Worm (Caenorhabditis elegans) whole organism, L4 larva: ENCODE measurements around the gene ZK177.2.

ENCODE experiments used
- F10B5.3 ChIP-seq: sonication (generic microtip); optimal IDR thresholded peaks from 2 replicates; lab custom pipeline; 2016; ENCODE audit warnings: mild to moderate bottlenecking, missing genetic modification characterization, missing compliant biosample characterization
- F44E2.7 ChIP-seq: fragments of 200-800 bp; sonication (Bioruptor generic); IDR thresholded peaks from 2 replicates; pipeline ENCODE4 v2.1.2; 2022; ENCODE audit warnings: missing genetic modification characterization, missing compliant biosample characterization
- Y75B8A.6 ChIP-seq: fragments of 200-800 bp; sonication (Bioruptor generic); IDR thresholded peaks from 2 replicates; pipeline ENCODE4 v1.3.6; 2022; ENCODE audit warnings: missing genetic modification reagents, missing genetic modification characterization, missing compliant biosample characterization
- ZK337.2 ChIP-seq: fragments of 200-800 bp; sonication (Bioruptor generic); IDR thresholded peaks from 2 replicates; pipeline ENCODE4 v1.3.6; 2022; ENCODE audit warnings: missing genetic modification reagents, missing genetic modification characterization, missing compliant biosample characterization
- ZK546.5 ChIP-seq, 2 experiments: sonication (generic microtip); optimal IDR thresholded peaks; 2 replicates each; lab custom pipeline; 2017; ENCODE audit warnings: missing biosample characterization in 2 of 2, missing genetic modification characterization in 2 of 2
- aha-1 ChIP-seq: fragments of 150-350 bp; peaks from one replicate; lab custom pipeline; 2014; ENCODE audit warnings: missing biosample characterization, missing genetic modification characterization
- arid-1 ChIP-seq: fragments of 200-800 bp; sonication (Bioruptor generic); conservative IDR thresholded peaks from 2 replicates; pipeline ENCODE4 v1.3.6; 2022; ENCODE audit warnings: missing genetic modification reagents, missing genetic modification characterization, missing compliant biosample characterization
- ceh-20 ChIP-seq: fragments of 200-800 bp; sonication (Bioruptor generic); IDR thresholded peaks from 2 replicates; pipeline ENCODE4 v1.3.6; 2022; ENCODE audit warnings: missing genetic modification reagents, missing genetic modification characterization, missing compliant biosample characterization
- cey-2 ChIP-seq: sonication (generic microtip); optimal IDR thresholded peaks from 3 replicates; lab custom pipeline; 2017; ENCODE audit warnings: missing genetic modification characterization, mild to moderate bottlenecking, missing compliant biosample characterization, antibody characterized with exemption, borderline replicate concordance; ENCODE audit not compliant: insufficient read depth
- ctbp-1 ChIP-seq: fragments of 200-800 bp; sonication (Bioruptor generic); IDR thresholded peaks from 2 replicates; pipeline ENCODE4 v1.3.6; 2022; ENCODE audit warnings: missing genetic modification reagents, missing genetic modification characterization, missing compliant biosample characterization
- daf-16 ChIP-seq, 3 experiments: sonication (generic microtip); optimal IDR thresholded peaks; 2 replicates each; lab custom pipeline; 2016 to 2017; ENCODE audit warnings: missing genetic modification characterization in 3 of 3, missing genetic modification reagents in 3 of 3, mild to moderate bottlenecking in 2 of 3, missing compliant biosample characterization in 2 of 3, missing biosample characterization in 1 of 3, moderate library complexity in 1 of 3
- dmd-6 ChIP-seq: fragments of 200-800 bp; sonication (Bioruptor generic); IDR thresholded peaks from 2 replicates; pipeline ENCODE4 v1.3.6; 2022; ENCODE audit warnings: missing genetic modification reagents, missing genetic modification characterization, missing compliant biosample characterization
- dpl-1 ChIP-seq: fragments of 150-350 bp; optimal IDR thresholded peaks from 2 replicates; lab custom pipeline; 2014; ENCODE audit warnings: missing biosample characterization, missing genetic modification reagents, missing genetic modification characterization
- duxl-1 ChIP-seq: sonication (generic microtip); optimal IDR thresholded peaks from 2 replicates; lab custom pipeline; 2016; ENCODE audit warnings: mild to moderate bottlenecking, missing genetic modification characterization, moderate library complexity, missing compliant biosample characterization; ENCODE audit not compliant: poor library complexity
- dve-1 ChIP-seq: sonication (generic microtip); optimal IDR thresholded peaks from 2 replicates; lab custom pipeline; 2017; ENCODE audit warnings: antibody characterized with exemption, mild to moderate bottlenecking, missing genetic modification characterization, missing compliant biosample characterization; ENCODE audit not compliant: insufficient read depth
- fkh-10 ChIP-seq: fragments of 150-350 bp; optimal IDR thresholded peaks from 2 replicates; lab custom pipeline; 2014; ENCODE audit warnings: missing biosample characterization, missing genetic modification reagents, missing genetic modification characterization
- hlh-11 ChIP-seq: fragments of 200-800 bp; sonication (Bioruptor generic); optimal IDR thresholded peaks from 2 replicates; lab custom pipeline; 2018; ENCODE audit warnings: mild to moderate bottlenecking, missing genetic modification characterization, missing compliant biosample characterization
- hlh-30 ChIP-seq: sonication (generic microtip); optimal IDR thresholded peaks from 2 replicates; lab custom pipeline; 2017; ENCODE audit warnings: antibody characterized with exemption, mild to moderate bottlenecking, missing genetic modification characterization, missing compliant biosample characterization; ENCODE audit not compliant: insufficient read depth
- jun-1 ChIP-seq: fragments of 150-350 bp; optimal IDR thresholded peaks from 2 replicates; lab custom pipeline; 2014; ENCODE audit warnings: missing biosample characterization, missing genetic modification reagents, missing genetic modification characterization
- lin-15B ChIP-seq: fragments of 150-350 bp; sonication (generic microtip); optimal IDR thresholded peaks from 3 replicates; lab custom pipeline; 2014; ENCODE audit warnings: missing biosample characterization, missing genetic modification characterization
- lin-29 ChIP-seq: fragments of 200-800 bp; sonication (Bioruptor generic); IDR thresholded peaks from 2 replicates; pipeline ENCODE4 v1.3.6; 2022; ENCODE audit warnings: missing genetic modification reagents, missing genetic modification characterization, missing compliant biosample characterization
- madf-9 ChIP-seq: fragments of 200-800 bp; sonication (Bioruptor generic); conservative IDR thresholded peaks from 2 replicates; pipeline ENCODE4 v1.3.6; 2022; ENCODE audit warnings: missing genetic modification reagents, missing genetic modification characterization, missing compliant biosample characterization
- mxl-3 ChIP-seq: fragments of 200-800 bp; sonication (Bioruptor generic); optimal IDR thresholded peaks from 2 replicates; lab custom pipeline; 2018; ENCODE audit warnings: mild to moderate bottlenecking, missing genetic modification characterization, missing compliant biosample characterization
- nhr-28 ChIP-seq: fragments of 150-350 bp; optimal IDR thresholded peaks from 2 replicates; lab custom pipeline; 2014; ENCODE audit warnings: missing biosample characterization, missing genetic modification characterization
- nhr-42 ChIP-seq: fragments of 200-800 bp; sonication (Bioruptor generic); IDR thresholded peaks from 2 replicates; pipeline ENCODE4 v1.3.6; 2022; ENCODE audit warnings: missing genetic modification characterization, missing compliant biosample characterization
- nhr-76 ChIP-seq: fragments of 150-350 bp; optimal IDR thresholded peaks from 2 replicates; lab custom pipeline; 2014; ENCODE audit warnings: missing biosample characterization, missing genetic modification characterization
- nhr-77 ChIP-seq: fragments of 150-350 bp; optimal IDR thresholded peaks from 2 replicates; lab custom pipeline; 2014; ENCODE audit warnings: missing biosample characterization, missing genetic modification characterization
- pha-4 ChIP-seq, 2 experiments: fragments of 150-350 bp in 1 of 2; fragments of 200-800 bp in 1 of 2; sonication (Bioruptor generic) in 1 of 2; IDR thresholded peaks in 1 of 2; optimal IDR thresholded peaks in 1 of 2; 2 replicates each; pipeline versions ENCODE4 v1.3.6 to Lab custom; 2014 to 2022; ENCODE audit warnings: missing genetic modification characterization in 2 of 2, missing genetic modification reagents in 2 of 2, missing biosample characterization in 1 of 2, missing compliant biosample characterization in 1 of 2
- pqm-1 ChIP-seq: sonication (generic microtip); optimal IDR thresholded peaks from 2 replicates; lab custom pipeline; 2017; ENCODE audit warnings: missing biosample characterization, missing genetic modification characterization
- spr-3 ChIP-seq: fragments of 200-800 bp; sonication (Bioruptor generic); optimal IDR thresholded peaks from 2 replicates; lab custom pipeline; 2018; ENCODE audit warnings: mild to moderate bottlenecking, missing genetic modification characterization, missing compliant biosample characterization
- tra-1 ChIP-seq: fragments of 200-800 bp; sonication (Bioruptor generic); IDR thresholded peaks from 2 replicates; pipeline ENCODE4 v1.3.6; 2022; ENCODE audit warnings: missing genetic modification reagents, missing genetic modification characterization, missing compliant biosample characterization
- ztf-11 ChIP-seq: fragments of 150-350 bp; optimal IDR thresholded peaks from 2 replicates; lab custom pipeline; 2014; ENCODE audit warnings: missing biosample characterization, missing genetic modification characterization

ZK177.2 gene

DNA sequence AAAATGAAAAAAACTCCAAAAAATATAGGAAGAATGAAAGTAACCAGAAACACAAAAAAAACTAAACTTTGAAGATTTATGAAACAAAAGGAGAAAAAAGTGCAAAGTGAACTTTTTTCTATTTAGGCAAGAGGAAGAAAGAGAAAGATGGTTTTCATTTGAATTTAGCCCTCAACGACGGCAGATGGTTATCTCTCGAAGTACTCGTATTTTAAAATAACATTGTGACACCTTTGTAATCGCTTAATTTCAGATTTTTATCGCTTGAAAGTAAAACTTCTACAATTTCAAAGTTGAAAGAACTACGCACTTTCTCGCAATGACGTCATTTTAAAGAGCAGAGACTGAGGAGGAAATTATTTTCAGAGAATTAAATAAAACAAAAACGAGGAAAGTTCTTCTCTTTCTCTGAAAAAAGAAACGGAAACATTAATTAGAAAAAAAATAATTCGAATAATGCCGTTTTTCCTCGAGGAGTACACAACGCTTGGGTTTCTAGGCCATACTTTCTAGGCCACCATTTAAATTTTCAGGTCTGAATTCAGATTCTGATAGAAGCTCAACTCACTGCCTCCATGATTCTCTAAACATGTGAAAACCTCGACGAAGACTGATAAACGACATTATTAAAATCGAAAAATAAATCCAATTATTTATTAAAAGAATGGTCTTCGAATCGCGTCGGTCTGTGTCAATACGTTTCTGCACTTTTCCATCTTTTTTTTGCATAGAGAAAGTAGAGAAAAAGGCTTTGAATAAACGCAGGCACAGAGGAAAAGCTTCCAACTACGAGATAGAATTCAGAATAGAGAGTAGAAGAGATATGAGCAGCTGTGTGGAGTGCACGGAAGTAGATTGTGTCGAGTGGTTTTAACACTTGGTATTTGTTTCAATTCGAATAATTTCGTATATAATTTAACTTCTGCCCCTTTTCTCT, 7.3 kb upstream of the ZK177.2 start (continued):
- no peak for TF ChIP-seq Y75B8A.6 (GFP tag; lab: Robert Waterston, UW)
- peak; percentile 46 for TF ChIP-seq aha-1 (tag; lab: Kevin White, UChicago)
- no peak for TF ChIP-seq nhr-42 (GFP tag; lab: Robert Waterston, UW)

DNA sequence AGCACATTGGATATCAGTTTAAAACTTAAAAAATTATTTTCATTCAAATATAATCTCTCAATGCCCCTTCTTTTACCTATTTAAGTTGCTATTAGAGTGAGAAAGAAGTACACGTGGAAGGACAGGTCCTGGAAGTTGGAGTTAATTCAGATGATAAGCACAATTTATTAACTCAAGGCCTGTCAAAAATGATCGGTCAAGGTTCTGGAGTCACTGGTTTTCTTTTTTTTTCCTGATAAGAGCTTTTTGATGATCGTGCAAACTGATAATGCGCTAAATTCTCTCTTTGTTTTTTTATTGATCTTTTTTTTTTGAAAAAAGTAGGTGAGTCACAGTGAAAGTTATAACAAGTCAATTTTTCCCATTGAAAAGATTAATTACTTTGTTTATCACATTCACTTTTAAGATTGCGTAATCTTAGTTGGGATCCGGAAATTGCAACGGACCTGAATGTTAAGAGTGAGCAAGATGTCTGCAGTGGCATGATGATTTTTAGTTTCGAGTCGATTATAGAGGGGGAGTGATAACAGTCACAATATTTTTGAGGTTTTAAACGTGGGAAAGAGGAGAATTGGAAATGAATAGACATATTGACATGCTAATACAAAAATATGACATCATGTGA, 6.4 kb upstream of the ZK177.2 start:
- TF ChIP-seq pqm-1 (tag; lab: Kevin White, UChicago): peak; percentile 86
- peak; percentile 13 for TF ChIP-seq mxl-3 (GFP tag; lab: Kevin White, UChicago)
- peak; percentile 77 for TF ChIP-seq dve-1 (tag; lab: Kevin White, UChicago)
- peak; percentile 94 for TF ChIP-seq dmd-6 (GFP tag; lab: Robert Waterston, UW)
- TF ChIP-seq jun-1 (tag; lab: Kevin White, UChicago): no peak
- no peak for TF ChIP-seq daf-16 (GFP tag; optimal IDR thresholded peaks at IDR 0.05; lab: Kevin White, UChicago)
- TF ChIP-seq daf-16 (tag; optimal IDR thresholded peaks at IDR 0.05; lab: Kevin White, UChicago): peak; percentile 44
- TF ChIP-seq cey-2: no peak
- TF ChIP-seq pha-4 (GFP tag; IDR thresholded peaks at IDR 0.05; lab: Robert Waterston, UW): no peak
- TF ChIP-seq pha-4 (tag; optimal IDR thresholded peaks at IDR 0.05; lab: Kevin White, UChicago): no peak
- peak; percentile 76 for TF ChIP-seq nhr-77 (tag; lab: Kevin White, UChicago)
- TF ChIP-seq nhr-28 (tag; lab: Kevin White, UChicago): peak; percentile 76
- TF ChIP-seq hlh-11 (tag; lab: Kevin White, UChicago): peak; percentile 65
- peak; percentile 82; the same call in 1 of the 2 replicates for TF ChIP-seq tra-1 (GFP tag; lab: Robert Waterston, UW)

DNA sequence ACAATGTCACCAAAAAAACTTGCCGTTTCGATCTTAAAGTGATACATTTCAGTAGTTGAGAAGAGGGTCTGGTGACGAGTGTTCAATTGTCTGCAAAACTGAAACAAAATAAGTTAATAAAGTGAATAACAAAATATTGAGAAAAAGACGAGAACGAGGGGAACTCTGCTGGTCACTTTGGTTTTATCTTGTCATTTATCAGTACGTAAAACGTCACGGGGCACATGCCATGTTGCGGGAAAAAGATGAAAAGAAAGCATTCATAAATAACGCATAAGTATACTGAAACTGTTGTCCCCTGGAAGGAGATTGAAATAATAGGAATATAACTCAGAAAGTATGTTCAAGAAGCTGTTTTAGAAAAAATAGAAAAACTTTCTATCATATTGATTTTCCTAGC, 4.2 kb upstream of the ZK177.2 start, which contains the start of gene sahd-1:
Gene sahd-1, minus strand, starts transcription at position 100 of the 400 bp plus-strand sequence.
- no peak; the same call in 1 of the 2 replicates for TF ChIP-seq dmd-6 (GFP tag; lab: Robert Waterston, UW)
- no peak for TF ChIP-seq madf-9 (GFP tag; lab: Robert Waterston, UW)
- peak; percentile 40 for TF ChIP-seq pqm-1 (tag; lab: Kevin White, UChicago)
- no peak for TF ChIP-seq tra-1 (GFP tag; lab: Robert Waterston, UW)
- peak; percentile 46 for TF ChIP-seq aha-1 (tag; lab: Kevin White, UChicago)

DNA sequence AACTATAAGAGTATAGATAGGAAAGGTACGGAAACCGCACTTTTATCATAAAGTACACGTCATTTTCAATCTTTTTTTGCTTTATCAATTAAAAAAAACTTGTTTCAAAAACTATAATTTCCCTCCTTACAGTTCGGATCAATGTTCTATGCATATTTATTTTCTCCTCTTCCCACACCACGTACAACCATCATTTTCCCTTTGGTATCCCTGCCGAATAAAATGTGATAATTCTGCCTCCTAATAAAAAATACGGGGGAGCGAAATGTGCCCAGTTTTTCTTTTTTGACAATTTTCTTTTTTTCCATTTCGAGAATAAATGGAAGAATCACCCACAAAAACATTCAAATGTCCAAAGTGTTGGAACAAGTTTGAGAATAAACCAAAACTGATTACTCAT, 3.5 kb upstream of the ZK177.2 start, which contains the start of gene ZK177.3:
Gene ZK177.3, plus strand, starts transcription at position 301 of the 400 bp plus-strand sequence.
- TF ChIP-seq aha-1 (tag; lab: Kevin White, UChicago) (no peak), pqm-1 (tag; lab: Kevin White, UChicago) (peak; percentile 40), duxl-1 (tag; lab: Kevin White, UChicago) (no peak), ceh-20 (no peak), Y75B8A.6 (GFP tag; lab: Robert Waterston, UW) (no peak)

DNA sequence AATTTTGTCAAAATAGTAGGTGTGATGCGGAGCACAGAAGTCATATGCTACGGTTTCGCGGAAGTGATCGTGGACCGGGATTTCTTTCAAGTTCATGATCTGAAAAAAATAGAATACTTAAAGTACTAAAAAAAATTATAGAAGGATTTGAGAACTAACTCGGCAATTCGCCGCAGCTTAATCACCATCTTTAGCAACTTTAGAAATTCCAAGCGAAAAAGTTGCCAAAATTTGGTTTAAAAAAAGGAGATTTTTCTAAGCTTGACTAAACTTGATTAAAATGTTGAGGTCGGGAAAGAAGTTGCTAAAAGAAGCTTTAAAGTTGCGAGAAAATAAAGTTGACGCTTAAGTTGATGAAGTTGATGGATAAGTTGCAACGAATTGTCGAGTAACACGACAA, 1.4 kb upstream of the ZK177.2 start, which contains the start of gene ZK177.9:
Gene ZK177.9, minus strand, starts transcription at position 101 of the 400 bp plus-strand sequence.
- TF ChIP-seq F10B5.3 (tag; lab: Kevin White, UChicago) (no peak), aha-1 (tag; lab: Kevin White, UChicago) (no peak), hlh-30 (tag; lab: Kevin White, UChicago) (no peak), arid-1 (GFP tag; lab: Robert Waterston, UW) (no peak), ctbp-1 (GFP tag; lab: Robert Waterston, UW) (no peak), ztf-11 (tag; lab: Kevin White, UChicago) (no peak), spr-3 (GFP tag; lab: Kevin White, UChicago) (no peak), ZK546.5 (tag; optimal IDR thresholded peaks at IDR 0.05; lab: Kevin White, UChicago) (no peak), dpl-1 (GFP tag; lab: Kevin White, UChicago) (no peak), lin-15B (tag; lab: Kevin White, UChicago) (no peak), ceh-20 (no peak), F44E2.7 (GFP tag; lab: Robert Waterston, UW) (no peak), fkh-10 (GFP tag; lab: Kevin White, UChicago) (no peak), ZK337.2 (GFP tag; lab: Robert Waterston, UW) (no peak), nhr-76 (tag; lab: Kevin White, UChicago) (no peak), lin-29 (GFP tag; lab: Robert Waterston, UW) (no peak), hlh-11 (tag; lab: Kevin White, UChicago) (no peak)
